Fruit fly (Drosophila melanogaster) Kc167 (cell line): ENCODE data around the gene Cyp1.

ENCODE experiments used
- Sin3A ChIP-seq: fragments of >200 bp; optimal IDR thresholded peaks from 2 replicates; lab custom pipeline; 2018; ENCODE audit warnings: missing external identifiers
- h ChIP-seq: fragments of >200 bp; optimal IDR thresholded peaks from 3 replicates; lab custom pipeline; 2018; ENCODE audit warnings: missing external identifiers
- insv ChIP-seq: fragments of >200 bp; optimal IDR thresholded peaks from 3 replicates; lab custom pipeline; 2018; ENCODE audit warnings: missing external identifiers
- psq ChIP-seq: fragments of >200 bp; optimal IDR thresholded peaks from 2 replicates; lab custom pipeline; 2017; ENCODE audit warnings: missing external identifiers
- ttk ChIP-seq: sonication (Bioruptor generic); optimal IDR thresholded peaks from 2 replicates; lab custom pipeline; 2017; ENCODE audit warnings: missing external identifiers

DNA sequence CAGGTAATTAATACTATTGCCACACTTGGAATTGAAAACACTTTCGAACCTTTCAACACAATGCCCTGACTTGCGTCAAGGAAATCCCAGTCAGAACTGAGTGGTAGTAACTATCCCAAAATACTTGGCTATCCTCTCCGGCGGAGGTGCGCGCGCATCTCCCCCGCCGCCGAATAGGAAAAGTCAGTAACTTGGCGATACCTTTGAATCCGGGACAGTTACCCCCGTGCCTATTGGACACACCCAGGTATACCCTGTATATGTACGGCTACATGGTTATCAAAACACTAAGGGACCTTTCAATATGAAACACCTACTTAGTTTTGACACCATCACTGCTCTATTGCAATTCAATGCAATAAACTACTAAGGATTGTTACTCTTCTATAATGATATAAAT, 10.5 kb upstream of the Cyp1 start, which contains the start of gene CG9919:
- no peak for TF ChIP-seq ttk
- TF ChIP-seq Sin3A (lab: Kevin White, UChicago) = no peak
- TF ChIP-seq h (lab: Kevin White, UChicago) = no peak
- TF ChIP-seq insv (lab: Kevin White, UChicago) = no peak
- TF ChIP-seq psq (lab: Kevin White, UChicago) = no peak
